Worm (Caenorhabditis elegans) whole organism, L4/young adult: ENCODE measurements around the gene ceh-74.

ENCODE experiments used
- W03F9.2 ChIP-seq: fragments of 150-350 bp; optimal IDR thresholded peaks from 2 replicates; lab custom pipeline; 2014; ENCODE audit warnings: missing biosample characterization, missing genetic modification characterization
- dao-5 ChIP-seq: sonication (generic microtip); optimal IDR thresholded peaks from 2 replicates; lab custom pipeline; 2016; ENCODE audit warnings: missing genotype, missing genetic modification characterization, moderate library complexity, missing compliant biosample characterization
- him-1 ChIP-seq: sonication (generic microtip); optimal IDR thresholded peaks from 2 replicates; lab custom pipeline; 2016; ENCODE audit warnings: missing genotype, missing genetic modification reagents, missing genetic modification characterization, missing compliant biosample characterization

ce11 chrV:14182860-14183259 is 5.0 kb downstream of the ceh-74 start, which contains the start of gene cest-2.3:
- TF ChIP-seq dao-5, result no peak
- TF ChIP-seq W03F9.2 (tag; lab: Kevin White, UChicago), result no peak
- TF ChIP-seq him-1 (tag; lab: Kevin White, UChicago), result no peak
